Worm (Caenorhabditis elegans): ENCODE results near the gene sri-45.

The sri-45 gene

DNA sequence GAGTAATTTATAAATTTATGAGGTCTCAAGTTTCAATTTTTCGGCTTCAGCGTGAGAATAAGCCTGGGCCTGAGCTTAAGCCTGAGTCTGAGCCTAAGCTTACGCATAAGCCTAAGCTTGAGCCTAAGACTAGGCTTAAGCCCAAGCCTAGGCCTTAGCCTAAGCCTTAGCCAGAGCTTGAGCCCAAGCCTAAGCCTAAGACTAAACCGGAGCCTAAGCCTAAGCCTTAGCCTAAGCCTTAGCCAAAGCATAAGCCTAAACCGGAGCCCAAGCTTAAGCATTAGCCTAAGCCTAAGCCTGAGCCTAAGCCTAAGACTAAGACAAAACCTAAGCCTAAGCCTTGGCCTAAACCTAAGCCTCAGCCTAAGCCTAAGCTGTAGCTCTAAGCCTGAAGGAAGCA lies 17.9 kb downstream of the sri-45 start:
- TF ChIP-seq dmd-8 (GFP tag; IDR thresholded peaks at IDR 0.05) (no peak), hif-1 (tag; optimal IDR thresholded peaks at IDR 0.05) (no peak), daf-8 (GFP tag; IDR thresholded peaks at IDR 0.05) (no peak), spr-3 (GFP tag; optimal IDR thresholded peaks at IDR 0.05) (no peak), ctbp-1 (GFP tag; IDR thresholded peaks at IDR 0.05) (no peak), lin-29 (GFP tag; IDR thresholded peaks at IDR 0.05) (no peak), unc-39 (tag; optimal IDR thresholded peaks at IDR 0.05) (no peak), sdz-12 (GFP tag; optimal IDR thresholded peaks at IDR 0.05) (no peak), ztf-11 (tag; optimal IDR thresholded peaks at IDR 0.05) (no peak), ZK337.2 (GFP tag; IDR thresholded peaks at IDR 0.05) (no peak), tra-1 (GFP tag; IDR thresholded peaks at IDR 0.05) (no peak), D1046.2 (GFP tag; IDR thresholded peaks at IDR 0.05) (no peak)

DNA sequence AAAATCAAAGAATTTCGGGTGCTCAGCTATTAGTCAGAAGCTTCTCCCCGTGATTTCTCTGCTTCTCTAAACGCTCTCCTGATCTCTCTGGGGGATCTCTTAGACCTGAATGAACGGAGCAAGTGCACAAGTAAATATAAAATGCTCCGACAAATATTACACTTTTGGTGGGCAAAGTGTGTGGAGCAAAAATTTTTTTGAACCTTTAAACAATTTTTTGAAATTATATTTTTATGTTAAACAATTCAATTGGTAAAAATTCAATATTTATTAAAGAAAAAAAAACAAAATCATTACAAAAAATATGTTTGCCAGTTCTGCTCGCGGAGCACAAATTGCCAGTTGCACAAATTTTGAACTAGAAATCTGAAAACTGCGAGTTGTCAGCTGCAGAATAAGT lies 22.1 kb downstream of the sri-45 start, which contains the start of gene K07E8.6:
TSS of gene K07E8.6 (minus strand) at position 101 of the 400 bp plus-strand sequence.
- TF ChIP-seq snpc-4 (tag; optimal IDR thresholded peaks at IDR 0.05): no peak
- TF ChIP-seq lsy-2 (tag; optimal IDR thresholded peaks at IDR 0.05): no peak
- TF ChIP-seq ama-1 (optimal IDR thresholded peaks at IDR 0.05): no peak
- TF ChIP-seq madf-5 (GFP tag; IDR thresholded peaks at IDR 0.05): no peak
- TF ChIP-seq ceh-20 (GFP tag; IDR thresholded peaks at IDR 0.05): no peak
- no peak for TF ChIP-seq spr-3 (GFP tag; optimal IDR thresholded peaks at IDR 0.05)
- TF ChIP-seq daf-12 (tag; optimal IDR thresholded peaks at IDR 0.05): no peak
- TF ChIP-seq unc-39 (tag; optimal IDR thresholded peaks at IDR 0.05): no peak
- TF ChIP-seq egl-43 (GFP tag; IDR thresholded peaks at IDR 0.05): no peak
- no peak for TF ChIP-seq hlh-11 (tag; optimal IDR thresholded peaks at IDR 0.05)
- TF ChIP-seq zfp-2 (tag; optimal IDR thresholded peaks at IDR 0.05): no peak
- TF ChIP-seq hlh-30 (tag; optimal IDR thresholded peaks at IDR 0.05; ENCODE audit: insufficient read depth): no peak
- no peak for TF ChIP-seq dmd-6 (GFP tag; IDR thresholded peaks at IDR 0.05)
- no peak for TF ChIP-seq nhr-111 (GFP tag; optimal IDR thresholded peaks at IDR 0.05)
- TF ChIP-seq pha-4 (GFP tag; IDR thresholded peaks at IDR 0.05): no peak
- TF ChIP-seq pha-4 (tag; optimal IDR thresholded peaks at IDR 0.05): no peak
- TF ChIP-seq F26F4.8 (GFP tag; conservative IDR thresholded peaks at IDR 0.05): no peak
- no peak for TF ChIP-seq F44E2.7 (GFP tag; IDR thresholded peaks at IDR 0.05)
- no peak for TF ChIP-seq ceh-32 (tag; optimal IDR thresholded peaks at IDR 0.05; ENCODE audit: poor library complexity)

DNA sequence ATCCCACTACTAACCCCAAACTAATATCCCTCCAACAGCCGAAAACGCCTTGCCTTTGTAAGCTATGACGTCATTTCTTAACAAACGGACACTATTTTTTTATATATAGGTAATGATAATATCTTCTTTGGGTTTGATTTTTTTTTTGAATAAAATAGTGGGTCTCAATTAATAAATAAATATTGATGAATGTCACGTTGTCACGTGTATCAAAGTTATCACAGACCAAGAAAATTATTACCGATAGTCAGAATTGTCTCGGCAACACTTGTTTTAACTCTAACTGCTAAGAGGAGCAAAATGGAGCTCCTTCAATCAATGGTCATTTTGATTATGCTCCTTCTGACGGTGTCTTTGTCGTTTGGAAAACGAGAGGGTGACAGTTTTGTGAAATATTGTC lies 27.6 kb downstream of the sri-45 start, which contains the start of gene T04B8.1:
TSS of gene T04B8.1 (plus strand) at position 301 of the 400 bp plus-strand sequence.
- no peak for TF ChIP-seq snpc-1.2 (GFP tag; IDR thresholded peaks at IDR 0.05)
- peak; percentile 29 for TF ChIP-seq aha-1 (tag)
- TF ChIP-seq R02D3.7 (tag; optimal IDR thresholded peaks at IDR 0.05): no peak

DNA sequence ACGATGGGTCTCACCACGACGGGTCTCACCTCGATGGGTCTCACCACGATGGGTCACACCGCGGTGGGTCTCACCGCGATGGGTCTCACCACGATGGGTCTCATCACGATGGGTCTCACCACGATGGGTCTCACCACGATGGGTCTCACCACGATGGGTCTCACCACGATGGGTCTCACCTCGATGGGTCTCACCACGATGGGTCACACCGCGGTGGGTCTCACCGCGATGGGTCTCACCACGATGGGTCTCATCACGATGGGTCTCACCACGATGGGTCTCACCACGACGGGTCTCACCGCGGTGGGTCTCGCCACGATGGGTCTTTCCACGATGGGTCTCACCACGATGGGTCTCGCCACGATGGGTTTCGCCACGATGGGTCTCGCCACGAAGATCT lies 28.5 kb downstream of the sri-45 start:
- peak; percentile 81 for TF ChIP-seq set-16 (GFP tag; IDR thresholded peaks at IDR 0.05)

DNA sequence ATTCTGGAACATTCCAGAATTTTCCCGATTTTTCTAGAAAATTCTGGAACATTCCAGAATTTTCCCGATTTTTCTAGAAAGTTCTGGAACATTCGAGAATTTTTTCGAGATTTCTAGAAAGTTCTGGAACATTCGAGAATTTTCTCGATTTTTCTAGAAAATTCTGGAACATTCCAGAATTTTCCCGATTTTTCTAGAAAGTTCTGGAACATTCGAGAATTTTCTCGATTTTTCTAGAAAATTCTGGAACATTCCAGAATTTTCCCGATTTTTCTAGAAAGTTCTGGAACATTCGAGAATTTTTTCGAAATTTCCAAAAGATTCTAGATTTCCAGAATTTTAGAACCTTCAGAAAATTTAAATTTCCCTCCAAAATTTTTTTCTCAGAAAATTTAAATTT lies 29.1 kb downstream of the sri-45 start:
- peak; percentile 48; the same call in 1 of the 2 replicates for TF ChIP-seq lim-7 (GFP tag; IDR thresholded peaks at IDR 0.05)

DNA sequence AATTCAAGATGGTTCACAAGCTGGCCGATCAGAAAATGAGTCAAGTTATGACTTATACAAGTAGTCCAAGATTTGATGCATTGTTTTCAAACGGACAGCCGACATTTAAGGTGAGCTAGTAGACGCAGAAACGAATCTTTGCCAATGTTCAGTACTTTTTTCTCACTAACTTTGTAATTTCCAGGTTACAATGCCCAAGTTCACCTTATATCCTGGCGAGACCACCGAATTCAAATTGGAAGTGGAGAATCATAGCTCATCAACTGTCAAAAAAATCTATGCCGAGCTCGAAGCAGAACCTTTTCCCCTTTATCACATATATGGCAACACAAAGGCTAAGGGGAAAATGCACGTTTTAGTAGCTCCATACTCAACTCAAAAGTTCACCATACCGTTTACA lies 33.7 kb downstream of the sri-45 start:
- TF ChIP-seq ZK546.5 (tag; optimal IDR thresholded peaks at IDR 0.05) (no peak), unc-62 (GFP tag; optimal IDR thresholded peaks at IDR 0.05 in 1 of 2) (peak in 1 of 2 experiments; percentile 95), unc-62 (tag; optimal IDR thresholded peaks at IDR 0.05) (no peak)
